Fruit fly (Drosophila melanogaster): ENCODE measurements around the gene CG14421.

- TF ChIP-seq CG8478 (optimal IDR thresholded peaks at IDR 0.05) (no peak), CTCF (optimal IDR thresholded peaks at IDR 0.05) (no peak)
Observed at dm6 chrX:2929496-2929895, 11.7 kb upstream of the CG14421 start, which contains the start of gene CG32793.
